Worm (Caenorhabditis elegans) whole organism, mixed stage, embryonic: Measurements from ENCODE around the gene clec-35.

Source experiments
- M03D4.4 ChIP-seq: sonication (generic microtip); optimal IDR thresholded peaks from 2 replicates; lab custom pipeline; 2017; ENCODE audit warnings: mild to moderate bottlenecking, missing genetic modification characterization, missing compliant biosample characterization
- elt-1 ChIP-seq: sonication (generic microtip); optimal IDR thresholded peaks from 2 replicates; lab custom pipeline; 2017; ENCODE audit warnings: missing genetic modification characterization, mild to moderate bottlenecking, missing compliant biosample characterization, antibody characterized with exemption, moderate library complexity, borderline replicate concordance; ENCODE audit not compliant: insufficient read depth
- ham-2 ChIP-seq: fragments of 200-800 bp; sonication (Bioruptor generic); optimal IDR thresholded peaks from 2 replicates; lab custom pipeline; 2018; ENCODE audit warnings: mild to moderate bottlenecking, missing genetic modification characterization, missing compliant biosample characterization
- lin-32 ChIP-seq: fragments of 200-800 bp; sonication (Bioruptor generic); optimal IDR thresholded peaks from 2 replicates; lab custom pipeline; 2018; ENCODE audit warnings: mild to moderate bottlenecking, missing genetic modification characterization, missing compliant biosample characterization
- nhr-28 ChIP-seq: fragments of 150-350 bp; optimal IDR thresholded peaks from 2 replicates; lab custom pipeline; 2014; ENCODE audit warnings: missing biosample characterization, missing genetic modification characterization
- nhr-76 ChIP-seq: sonication (generic microtip); optimal IDR thresholded peaks from 2 replicates; lab custom pipeline; 2017; ENCODE audit warnings: missing biosample characterization, missing genetic modification characterization
- snpc-4 ChIP-seq: fragments of 150-350 bp; optimal IDR thresholded peaks from 2 replicates; lab custom pipeline; 2014; ENCODE audit warnings: missing biosample characterization, missing genetic modification characterization
- unc-39 ChIP-seq: fragments of 150-350 bp; optimal IDR thresholded peaks from 2 replicates; lab custom pipeline; 2014; ENCODE audit warnings: missing biosample characterization, missing genetic modification characterization
- unc-62 ChIP-seq: fragments of 150-350 bp; optimal IDR thresholded peaks from 2 replicates; lab custom pipeline; 2014; ENCODE audit warnings: missing biosample characterization, missing genetic modification reagents, missing genetic modification characterization
- ztf-11 ChIP-seq: fragments of 150-350 bp; optimal IDR thresholded peaks from 2 replicates; lab custom pipeline; 2014; ENCODE audit warnings: missing biosample characterization, missing genetic modification characterization

ce11 chrV:16831310-16831709 is 22.5 kb downstream of the clec-35 start:
- no peak for TF ChIP-seq snpc-4 (tag; lab: Kevin White, UChicago)
- no peak for TF ChIP-seq unc-62
- TF ChIP-seq nhr-28 (tag; lab: Kevin White, UChicago) = no peak
- TF ChIP-seq ham-2 = no peak
- TF ChIP-seq lin-32 (GFP tag; lab: Kevin White, UChicago) = no peak
- TF ChIP-seq ztf-11 = no peak
- TF ChIP-seq M03D4.4 = no peak
- TF ChIP-seq elt-1 = no peak
- TF ChIP-seq unc-39 = no peak
- TF ChIP-seq nhr-76 = no peak
